Worm (Caenorhabditis elegans) whole organism, young adult: ENCODE results near the gene D1086.21.

ENCODE experiments used
- B0261.1 ChIP-seq: sonication (generic microtip); optimal IDR thresholded peaks from 2 replicates; lab custom pipeline; 2016; ENCODE audit warnings: mild to moderate bottlenecking, missing genetic modification characterization, moderate library complexity, missing compliant biosample characterization
- D2030.7 ChIP-seq: fragments of 200-800 bp; sonication (Bioruptor generic); IDR thresholded peaks from 2 replicates; pipeline ENCODE4 v1.3.6; 2022; ENCODE audit warnings: missing genetic modification reagents, missing genetic modification characterization, missing compliant biosample characterization
- F10E7.11 ChIP-seq: sonication (generic microtip); optimal IDR thresholded peaks from 2 replicates; lab custom pipeline; 2017; ENCODE audit warnings: mild to moderate bottlenecking, missing genetic modification characterization, moderate library complexity, missing compliant biosample characterization
- F22D6.2 ChIP-seq: sonication (generic microtip); optimal IDR thresholded peaks from 2 replicates; lab custom pipeline; 2016; ENCODE audit warnings: mild to moderate bottlenecking, missing genetic modification characterization, missing compliant biosample characterization
- F23B12.7 ChIP-seq: sonication (generic microtip); optimal IDR thresholded peaks from 2 replicates; lab custom pipeline; 2017; ENCODE audit warnings: missing genetic modification characterization, mild to moderate bottlenecking, missing compliant biosample characterization, antibody characterized with exemption, moderate library complexity; ENCODE audit not compliant: insufficient read depth
- F33H1.4 ChIP-seq: fragments of 200-800 bp; sonication (Bioruptor generic); IDR thresholded peaks from 2 replicates; pipeline ENCODE4 v1.3.6; 2022; ENCODE audit warnings: missing genetic modification reagents, missing genetic modification characterization, missing compliant biosample characterization
- F49E8.2 ChIP-seq: sonication (generic microtip); optimal IDR thresholded peaks from 3 replicates; lab custom pipeline; 2017; ENCODE audit warnings: missing genetic modification characterization, mild to moderate bottlenecking, missing compliant biosample characterization, antibody characterized with exemption, moderate library complexity; ENCODE audit not compliant: insufficient read depth
- F52B5.7 ChIP-seq: sonication (generic microtip); optimal IDR thresholded peaks from 2 replicates; lab custom pipeline; 2016; ENCODE audit warnings: mild to moderate bottlenecking, missing genetic modification characterization, missing compliant biosample characterization
- F57C9.4 ChIP-seq: sonication (generic microtip); optimal IDR thresholded peaks from 2 replicates; lab custom pipeline; 2017; ENCODE audit warnings: mild to moderate bottlenecking, missing genetic modification characterization, missing compliant biosample characterization
- K12H6.12 ChIP-seq: fragments of 200-800 bp; sonication (Bioruptor generic); optimal IDR thresholded peaks from 2 replicates; lab custom pipeline; 2018; ENCODE audit warnings: mild to moderate bottlenecking, missing genetic modification characterization, missing compliant biosample characterization
- Y53F4B.3 ChIP-seq: fragments of 200-800 bp; sonication (Bioruptor generic); IDR thresholded peaks from 2 replicates; pipeline ENCODE4 v1.3.6; 2022; ENCODE audit warnings: missing genetic modification reagents, missing genetic modification characterization, missing compliant biosample characterization
- Y79H2A.3 ChIP-seq: fragments of 200-800 bp; sonication (Bioruptor generic); conservative IDR thresholded peaks from 2 replicates; pipeline ENCODE4 v1.3.6; 2022; ENCODE audit warnings: missing genetic modification reagents, missing genetic modification characterization, missing compliant biosample characterization
- attf-5 ChIP-seq: fragments of 200-800 bp; sonication (Bioruptor generic); optimal IDR thresholded peaks from 2 replicates; lab custom pipeline; 2018; ENCODE audit warnings: mild to moderate bottlenecking, missing genetic modification characterization, missing compliant biosample characterization
- ceh-58 ChIP-seq: fragments of 200-800 bp; sonication (Bioruptor generic); IDR thresholded peaks from 2 replicates; pipeline ENCODE4 v1.3.6; 2022; ENCODE audit warnings: missing genetic modification characterization, missing compliant biosample characterization
- dpff-1 ChIP-seq: sonication (generic microtip); optimal IDR thresholded peaks from 2 replicates; lab custom pipeline; 2017; ENCODE audit warnings: mild to moderate bottlenecking, missing genetic modification characterization, missing compliant biosample characterization
- efl-1 ChIP-seq: fragments of 150-350 bp; optimal IDR thresholded peaks from 2 replicates; lab custom pipeline; 2014; ENCODE audit warnings: missing biosample characterization, missing genetic modification reagents, missing genetic modification characterization
- egl-18 ChIP-seq: fragments of 200-800 bp; sonication (Bioruptor generic); IDR thresholded peaks from 2 replicates; pipeline ENCODE4 v1.3.6; 2022; ENCODE audit warnings: missing genetic modification reagents, missing genetic modification characterization, missing compliant biosample characterization
- egl-44 ChIP-seq: fragments of 200-800 bp; sonication (Bioruptor generic); IDR thresholded peaks from 2 replicates; pipeline ENCODE4 v1.3.6; 2022; ENCODE audit warnings: missing genetic modification reagents, missing genetic modification characterization, missing compliant biosample characterization
- hmg-1.2 ChIP-seq: fragments of 200-800 bp; sonication (Bioruptor generic); IDR thresholded peaks from 2 replicates; pipeline ENCODE4 v1.3.6; 2022; ENCODE audit warnings: missing genetic modification reagents, missing genetic modification characterization, missing compliant biosample characterization
- hmg-20 ChIP-seq: fragments of 200-800 bp; sonication (Bioruptor generic); IDR thresholded peaks from 2 replicates; pipeline ENCODE4 v1.3.6; 2022; ENCODE audit warnings: missing genetic modification reagents, missing genetic modification characterization, missing compliant biosample characterization
- hrde-1 ChIP-seq: sonication (generic microtip); optimal IDR thresholded peaks from 2 replicates; lab custom pipeline; 2016; ENCODE audit warnings: missing genetic modification characterization, mild to moderate bottlenecking, missing compliant biosample characterization, moderate library complexity, missing genotype, missing genetic modification reagents, borderline replicate concordance
- hsf-1 ChIP-seq: fragments of 200-800 bp; sonication (Bioruptor generic); IDR thresholded peaks from 2 replicates; pipeline ENCODE4 v1.3.6; 2022; ENCODE audit warnings: missing genetic modification reagents, missing genetic modification characterization, missing compliant biosample characterization
- lag-1 ChIP-seq: fragments of 200-800 bp; sonication (Bioruptor generic); IDR thresholded peaks from 2 replicates; pipeline ENCODE4 v1.3.6; 2022; ENCODE audit warnings: missing genetic modification reagents, missing genetic modification characterization, missing compliant biosample characterization
- let-526 ChIP-seq: fragments of 200-800 bp; sonication (Bioruptor generic); IDR thresholded peaks from 2 replicates; pipeline ENCODE4 v1.3.6; 2022; ENCODE audit warnings: missing genetic modification reagents, missing genetic modification characterization, missing compliant biosample characterization
- lin-35 ChIP-seq, 3 experiments: fragments of 150-350 bp in 2 of 3; sonication (generic microtip) in 1 of 3; optimal IDR thresholded peaks; 2 replicates each; lab custom pipeline; 2014 to 2018; ENCODE audit warnings: missing biosample characterization in 3 of 3, missing genetic modification characterization in 3 of 3, missing genetic modification reagents in 3 of 3
- lin-54 ChIP-seq: fragments of 200-800 bp; sonication (Bioruptor generic); optimal IDR thresholded peaks from 2 replicates; lab custom pipeline; 2018; ENCODE audit warnings: mild to moderate bottlenecking, missing genetic modification characterization, missing compliant biosample characterization
- lsl-1 ChIP-seq: fragments of 200-800 bp; sonication (Bioruptor generic); optimal IDR thresholded peaks from 2 replicates; lab custom pipeline; 2018; ENCODE audit warnings: mild to moderate bottlenecking, missing genetic modification characterization, moderate library complexity, missing compliant biosample characterization
- nfyb-1 ChIP-seq: fragments of 200-800 bp; sonication (Bioruptor generic); IDR thresholded peaks from 2 replicates; pipeline ENCODE4 v1.3.6; 2022; ENCODE audit warnings: missing genetic modification reagents, missing genetic modification characterization, missing compliant biosample characterization
- nhr-27 ChIP-seq: fragments of 200-800 bp; sonication (Bioruptor generic); optimal IDR thresholded peaks from 2 replicates; lab custom pipeline; 2018; ENCODE audit warnings: mild to moderate bottlenecking, missing genetic modification characterization, moderate library complexity, missing compliant biosample characterization
- rcor-1 ChIP-seq: fragments of 200-800 bp; sonication (Bioruptor generic); IDR thresholded peaks from 2 replicates; pipeline ENCODE4 v1.3.6; 2022; ENCODE audit warnings: missing genetic modification reagents, missing genetic modification characterization, missing compliant biosample characterization
- sea-2 ChIP-seq: fragments of 200-800 bp; sonication (Bioruptor generic); IDR thresholded peaks from 2 replicates; pipeline ENCODE4 v1.3.6; 2022; ENCODE audit warnings: missing genetic modification characterization, missing compliant biosample characterization
- snpc-1.1 ChIP-seq: sonication (generic microtip); optimal IDR thresholded peaks from 2 replicates; lab custom pipeline; 2017; ENCODE audit warnings: missing genetic modification characterization, mild to moderate bottlenecking, missing compliant biosample characterization, antibody characterized with exemption, moderate library complexity, missing genotype, missing genetic modification reagents; ENCODE audit not compliant: insufficient read depth
- snpc-4 ChIP-seq, 5 experiments: fragments of 150-350 bp in 1 of 5; sonication (generic microtip) in 4 of 5; optimal IDR thresholded peaks; 2 replicates each; lab custom pipeline; 2014 to 2018; ENCODE audit warnings: missing genetic modification characterization in 5 of 5, missing biosample characterization in 3 of 5, antibody characterized with exemption in 2 of 5, mild to moderate bottlenecking in 2 of 5, missing compliant biosample characterization in 2 of 5, missing genotype in 2 of 5, moderate library complexity in 2 of 5, missing genetic modification reagents in 1 of 5
- somi-1 ChIP-seq: fragments of 200-800 bp; sonication (Bioruptor generic); optimal IDR thresholded peaks from 2 replicates; lab custom pipeline; 2018; ENCODE audit warnings: mild to moderate bottlenecking, missing genetic modification characterization, missing compliant biosample characterization
- tbp1 ChIP-seq: fragments of 200-800 bp; sonication (Bioruptor generic); optimal IDR thresholded peaks from 2 replicates; lab custom pipeline; 2018; ENCODE audit warnings: mild to moderate bottlenecking, missing genetic modification characterization, missing compliant biosample characterization
- unc-130 ChIP-seq: sonication (generic microtip); optimal IDR thresholded peaks from 2 replicates; lab custom pipeline; 2016; ENCODE audit warnings: missing genetic modification reagents, missing genetic modification characterization, missing compliant biosample characterization
- xnd-1 ChIP-seq: sonication (generic microtip); optimal IDR thresholded peaks from 2 replicates; lab custom pipeline; 2016; ENCODE audit warnings: missing genotype, missing genetic modification reagents, missing genetic modification characterization, missing compliant biosample characterization
- ztf-18 ChIP-seq: sonication (generic microtip); optimal IDR thresholded peaks from 2 replicates; lab custom pipeline; 2016; ENCODE audit warnings: missing genotype, mild to moderate bottlenecking, missing genetic modification characterization, missing compliant biosample characterization
- ztf-22 ChIP-seq: fragments of 200-800 bp; sonication (Bioruptor generic); optimal IDR thresholded peaks from 2 replicates; lab custom pipeline; 2018; ENCODE audit warnings: mild to moderate bottlenecking, missing genetic modification characterization, moderate library complexity, missing compliant biosample characterization

The D1086.21 gene

ce11 chrV:14082453-14082852, 17.9 kb downstream of the D1086.21 start, which contains the start of gene D1086.10 (continued):
- TF ChIP-seq F57C9.4 (tag; lab: Kevin White, UChicago): no peak
- no peak for TF ChIP-seq F33H1.4 (GFP tag; lab: Robert Waterston, UW)
- no peak for TF ChIP-seq F52B5.7 (tag; lab: Kevin White, UChicago)
- TF ChIP-seq nfyb-1 (GFP tag; lab: Robert Waterston, UW): no peak

ce11 chrV:14083970-14084369, 19.4 kb downstream of the D1086.21 start, which contains the start of gene D1086.7:
Gene D1086.7 (plus strand): TSS chrV:14084270.
- TF ChIP-seq lsl-1 (GFP tag; lab: Kevin White, UChicago) (no peak), sea-2 (no peak), F23B12.7 (no peak), K12H6.12 (tag; lab: Kevin White, UChicago) (no peak), Y79H2A.3 (GFP tag; lab: Robert Waterston, UW) (no peak), dpff-1 (tag; lab: Kevin White, UChicago) (no peak), unc-130 (no peak), egl-44 (GFP tag; lab: Robert Waterston, UW) (no peak), efl-1 (GFP tag; lab: Kevin White, UChicago) (no peak), lin-35 (GFP tag; optimal IDR thresholded peaks at IDR 0.05; lab: Kevin White, UChicago) (no peak), ceh-58 (no peak), F49E8.2 (no peak), rcor-1 (no peak), B0261.1 (no peak), hsf-1 (no peak), egl-18 (GFP tag; lab: Robert Waterston, UW) (no peak), let-526 (GFP tag; lab: Robert Waterston, UW) (no peak), attf-5 (GFP tag; lab: Kevin White, UChicago) (no peak), F22D6.2 (tag; lab: Kevin White, UChicago) (no peak), xnd-1 (tag; lab: Kevin White, UChicago) (no peak)

DNA sequence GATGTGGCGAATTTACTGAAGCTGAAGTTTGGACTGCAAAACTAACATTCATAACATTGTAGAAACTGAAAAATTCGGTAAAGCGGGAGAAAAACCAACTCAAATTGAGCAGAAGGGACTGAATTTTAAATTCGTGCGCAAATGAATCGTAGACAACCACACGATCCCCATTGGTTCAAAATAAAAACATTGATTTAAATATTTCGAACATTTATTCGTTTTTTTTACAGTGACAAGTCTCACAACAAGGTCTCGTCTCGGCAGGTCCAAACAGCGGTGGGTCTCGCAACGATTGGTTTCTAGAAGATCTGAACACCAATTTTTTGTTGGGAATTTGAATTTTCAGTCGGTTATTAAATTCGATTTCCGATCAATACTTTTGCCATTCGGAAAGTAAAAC, 21.1 kb downstream of the D1086.21 start, which contains the start of gene D1086.18:
Gene D1086.18 (plus strand): TSS at position 301 of the 400 bp plus-strand sequence.
- no peak for TF ChIP-seq hmg-1.2 (GFP tag; lab: Robert Waterston, UW)
- TF ChIP-seq D2030.7 (GFP tag; lab: Robert Waterston, UW): no peak
- no peak for TF ChIP-seq snpc-1.1 (tag; lab: Kevin White, UChicago)
- TF ChIP-seq lag-1 (GFP tag; lab: Robert Waterston, UW): no peak
- no peak for TF ChIP-seq ztf-22
- TF ChIP-seq, all 124 proteins: peak for 0

DNA sequence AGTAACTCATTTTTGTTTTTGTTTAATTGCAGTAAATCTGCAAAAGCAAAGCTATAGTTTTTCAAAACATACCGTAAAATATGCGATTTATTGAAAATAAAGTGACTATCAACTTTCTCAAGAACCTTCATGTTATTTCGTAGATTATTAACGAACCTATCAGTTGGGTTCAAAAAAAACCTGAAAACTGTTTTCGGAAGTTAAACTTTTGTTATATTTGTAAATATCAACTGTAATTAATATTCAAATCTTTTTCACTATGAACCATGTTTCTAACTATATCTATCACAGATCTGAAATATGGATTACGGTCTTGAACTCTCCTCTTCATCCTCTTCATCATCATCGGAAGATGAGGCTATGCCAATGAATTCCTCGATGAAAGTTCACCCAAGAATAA, 23.5 kb downstream of the D1086.21 start, which contains the start of gene D1086.19:
Gene D1086.19 (plus strand): TSS at position 301 of the 400 bp plus-strand sequence.
- TF ChIP-seq nhr-27 (tag; lab: Kevin White, UChicago) (no peak), lin-54 (no peak), nfyb-1 (GFP tag; lab: Robert Waterston, UW) (no peak), Y53F4B.3 (GFP tag; lab: Robert Waterston, UW) (no peak), F22D6.2 (tag; lab: Kevin White, UChicago) (no peak), tbp1 (GFP tag; lab: Kevin White, UChicago) (no peak), somi-1 (GFP tag; lab: Kevin White, UChicago) (no peak), hmg-20 (GFP tag; lab: Robert Waterston, UW) (no peak), hrde-1 (tag; lab: Kevin White, UChicago) (no peak), F33H1.4 (GFP tag; lab: Robert Waterston, UW) (no peak), hmg-1.2 (GFP tag; lab: Robert Waterston, UW) (no peak), snpc-4 (GFP tag; optimal IDR thresholded peaks at IDR 0.05; lab: Kevin White, UChicago) (no peak), snpc-4 (tag; optimal IDR thresholded peaks at IDR 0.05; lab: Kevin White, UChicago) (no peak), ztf-18 (tag; lab: Kevin White, UChicago) (no peak), unc-130 (no peak), F10E7.11 (tag; lab: Kevin White, UChicago) (no peak)
